Worm (Caenorhabditis elegans): ENCODE results near the gene cit-1.1.

cit-1.1 gene

ce11 chrIII:8001557-8001956 is 8.1 kb downstream of the cit-1.1 start:
- no peak for TF ChIP-seq drap-1 (GFP tag; optimal IDR thresholded peaks at IDR 0.05)
- no peak for TF ChIP-seq unc-62 (GFP tag; optimal IDR thresholded peaks at IDR 0.05)
- TF ChIP-seq unc-39 (tag; optimal IDR thresholded peaks at IDR 0.05): no peak
- no peak for TF ChIP-seq lin-13 (tag; optimal IDR thresholded peaks at IDR 0.05)
- TF ChIP-seq hlh-1 (tag; optimal IDR thresholded peaks at IDR 0.05): no peak
- no peak for TF ChIP-seq ceh-39 (tag; optimal IDR thresholded peaks at IDR 0.05)
- TF ChIP-seq bed-3 (GFP tag; optimal IDR thresholded peaks at IDR 0.05): no peak
- TF ChIP-seq nhr-28 (tag; optimal IDR thresholded peaks at IDR 0.05): no peak
- no peak for TF ChIP-seq sem-2 (GFP tag; optimal IDR thresholded peaks at IDR 0.05)
- no peak for TF ChIP-seq ces-1 (GFP tag; optimal IDR thresholded peaks at IDR 0.05)
- no peak for TF ChIP-seq M03D4.4 (tag; optimal IDR thresholded peaks at IDR 0.05)

- TF ChIP-seq mab-5 (tag; optimal IDR thresholded peaks at IDR 0.05) (no peak), blmp-1 (tag; optimal IDR thresholded peaks at IDR 0.05) (no peak), elt-3 (tag; optimal IDR thresholded peaks at IDR 0.05) (no peak), drap-1 (GFP tag; optimal IDR thresholded peaks at IDR 0.05) (no peak), bed-3 (GFP tag; optimal IDR thresholded peaks at IDR 0.05) (no peak)
These were observed 12.1 kb downstream of the cit-1.1 start for ce11 chrIII:7997447-7998046.

ce11 chrIII:7996353-7996752 is 13.3 kb downstream of the cit-1.1 start, which contains the start of gene npr-17:
npr-17 (minus strand) TSS chrIII:7996453.
- TF ChIP-seq drap-1 (GFP tag; optimal IDR thresholded peaks at IDR 0.05) (no peak), unc-62 (GFP tag; optimal IDR thresholded peaks at IDR 0.05) (no peak), pha-4 (tag; optimal IDR thresholded peaks at IDR 0.05) (no peak), sptf-1 (tag; optimal IDR thresholded peaks at IDR 0.05) (no peak), nhr-28 (tag; optimal IDR thresholded peaks at IDR 0.05) (no peak), elt-1 (tag; optimal IDR thresholded peaks at IDR 0.05; ENCODE audit: borderline replicate concordance, insufficient read depth) (no peak), ceh-83 (GFP tag; optimal IDR thresholded peaks at IDR 0.05) (no peak), snpc-4 (tag; optimal IDR thresholded peaks at IDR 0.05) (no peak), mab-5 (tag; optimal IDR thresholded peaks at IDR 0.05) (no peak), unc-39 (tag; optimal IDR thresholded peaks at IDR 0.05) (no peak), hlh-1 (tag; optimal IDR thresholded peaks at IDR 0.05) (no peak)

ce11 chrIII:7986585-7987171 is 22.9 kb downstream of the cit-1.1 start, which contains the start of gene hrpk-2:
hrpk-2 (plus strand) TSS chrIII:7987121.
- TF ChIP-seq lin-32 (GFP tag; optimal IDR thresholded peaks at IDR 0.05): no peak
- TF ChIP-seq pha-4 (tag; optimal IDR thresholded peaks at IDR 0.05): no peak
- no peak for TF ChIP-seq ztf-11 (tag; optimal IDR thresholded peaks at IDR 0.05)
- no peak for TF ChIP-seq ceh-43 (GFP tag; optimal IDR thresholded peaks at IDR 0.05)
- no peak for TF ChIP-seq mab-5 (tag; optimal IDR thresholded peaks at IDR 0.05)
- TF ChIP-seq ceh-39 (tag; optimal IDR thresholded peaks at IDR 0.05): no peak
- no peak for TF ChIP-seq mep-1 (tag; optimal IDR thresholded peaks at IDR 0.05)
- no peak for TF ChIP-seq unc-39 (tag; optimal IDR thresholded peaks at IDR 0.05)

ce11 chrIII:7981938-7982337 is 27.7 kb downstream of the cit-1.1 start:
- TF ChIP-seq lin-13 (tag; optimal IDR thresholded peaks at IDR 0.05) (no peak), unc-120 (tag; optimal IDR thresholded peaks at IDR 0.05; ENCODE audit: poor library complexity, severe bottlenecking) (no peak), zip-8 (tag; optimal IDR thresholded peaks at IDR 0.05) (no peak), M03D4.4 (tag; optimal IDR thresholded peaks at IDR 0.05) (no peak), lin-32 (GFP tag; optimal IDR thresholded peaks at IDR 0.05) (no peak), nhr-12 (tag; optimal IDR thresholded peaks at IDR 0.05) (no peak), ceh-43 (GFP tag; optimal IDR thresholded peaks at IDR 0.05) (no peak), snpc-4 (tag; optimal IDR thresholded peaks at IDR 0.05) (no peak), sptf-1 (tag; optimal IDR thresholded peaks at IDR 0.05) (no peak), blmp-1 (tag; optimal IDR thresholded peaks at IDR 0.05) (no peak), mep-1 (tag; optimal IDR thresholded peaks at IDR 0.05) (no peak), ztf-11 (tag; optimal IDR thresholded peaks at IDR 0.05) (no peak), nhr-76 (tag; optimal IDR thresholded peaks at IDR 0.05) (no peak), elt-1 (tag; optimal IDR thresholded peaks at IDR 0.05; ENCODE audit: borderline replicate concordance, insufficient read depth) (no peak), lsy-2 (tag; optimal IDR thresholded peaks at IDR 0.05) (no peak), unc-39 (tag; optimal IDR thresholded peaks at IDR 0.05) (no peak), unc-62 (GFP tag; optimal IDR thresholded peaks at IDR 0.05) (no peak), nhr-2 (tag; optimal IDR thresholded peaks at IDR 0.05) (no peak), bed-3 (GFP tag; optimal IDR thresholded peaks at IDR 0.05) (no peak)

Data from whole organism, mixed stage, embryonic.